Worm (Caenorhabditis elegans) whole organism, L4/young adult: Measurements from ENCODE around the gene slc-25A29.
A peak's percentile ranks its signal among the peaks of the same experiment; 100 is the strongest.

ENCODE experiments used
- W03F9.2 ChIP-seq: fragments of 150-350 bp; optimal IDR thresholded peaks from 2 replicates; lab custom pipeline; 2014; ENCODE audit warnings: missing biosample characterization, missing genetic modification characterization
- dao-5 ChIP-seq: sonication (generic microtip); optimal IDR thresholded peaks from 2 replicates; lab custom pipeline; 2016; ENCODE audit warnings: missing genotype, missing genetic modification characterization, moderate library complexity, missing compliant biosample characterization
- him-1 ChIP-seq: sonication (generic microtip); optimal IDR thresholded peaks from 2 replicates; lab custom pipeline; 2016; ENCODE audit warnings: missing genotype, missing genetic modification reagents, missing genetic modification characterization, missing compliant biosample characterization

The slc-25A29 gene

ce11 chrV:14684359-14685312, 26.7 kb upstream of the slc-25A29 start, which contains the start of gene hsp-90:
TSS of gene hsp-90 (plus strand) at chrV:14684918.
- TF ChIP-seq him-1 (no peak), W03F9.2 (no peak), dao-5 (tag; lab: Kevin White, UChicago) (no peak)

ce11 chrV:14683926-14684325, 26.0 kb upstream of the slc-25A29 start:
- TF ChIP-seq dao-5 (tag; lab: Kevin White, UChicago) (no peak), W03F9.2 (no peak), him-1 (no peak)

- TF ChIP-seq W03F9.2 (no peak), dao-5 (tag; lab: Kevin White, UChicago) (no peak), him-1 (no peak)
These were observed 25.3 kb upstream of the slc-25A29 start for ce11 chrV:14683291-14683690.

- TF ChIP-seq dao-5 (tag; lab: Kevin White, UChicago) = no peak
- no peak for TF ChIP-seq him-1
- TF ChIP-seq W03F9.2 = no peak
These were observed 24.9 kb upstream of the slc-25A29 start for ce11 chrV:14682870-14683269.

ce11 chrV:14680014-14680413, 22.0 kb upstream of the slc-25A29 start, which contains the start of gene C47E8.3:
TSS of gene C47E8.3 (plus strand) at chrV:14680314.
- no peak for TF ChIP-seq W03F9.2
- TF ChIP-seq dao-5 (tag; lab: Kevin White, UChicago) = no peak
- TF ChIP-seq him-1 = no peak

ce11 chrV:14678298-14678697, 20.3 kb upstream of the slc-25A29 start:
- TF ChIP-seq dao-5 (tag; lab: Kevin White, UChicago) = no peak
- no peak for TF ChIP-seq him-1
- no peak for TF ChIP-seq W03F9.2

- TF ChIP-seq W03F9.2 = no peak
- TF ChIP-seq him-1 = no peak
- no peak for TF ChIP-seq dao-5 (tag; lab: Kevin White, UChicago)
These were observed 7.8 kb upstream of the slc-25A29 start, which contains the start of gene C47E8.1 for ce11 chrV:14665728-14666127. TSS of gene C47E8.1 (plus strand) at chrV:14666028.

ce11 chrV:14663006-14663405, 5.0 kb upstream of the slc-25A29 start, which contains the start of gene C47E8.9:
TSS of gene C47E8.9 (plus strand) at chrV:14663306.
- TF ChIP-seq him-1 = no peak
- no peak for TF ChIP-seq dao-5 (tag; lab: Kevin White, UChicago)
- no peak for TF ChIP-seq W03F9.2

ce11 chrV:14660608-14661355, 2.8 kb upstream of the slc-25A29 start, which contains the start of gene srh-17:
TSS of gene srh-17 (plus strand) at chrV:14661305.
- TF ChIP-seq dao-5 (tag; lab: Kevin White, UChicago) (no peak), him-1 (no peak), W03F9.2 (no peak)

ce11 chrV:14659595-14659994, 1.6 kb upstream of the slc-25A29 start:
- TF ChIP-seq W03F9.2 (no peak), dao-5 (tag; lab: Kevin White, UChicago) (no peak), him-1 (no peak)

- no peak for TF ChIP-seq W03F9.2
- no peak for TF ChIP-seq dao-5 (tag; lab: Kevin White, UChicago)
- TF ChIP-seq him-1 = no peak
These were observed 1.0 kb downstream of the slc-25A29 start for ce11 chrV:14656970-14657369.

ce11 chrV:14655689-14656088, 2.3 kb downstream of the slc-25A29 start:
- TF ChIP-seq W03F9.2 (no peak), him-1 (no peak), dao-5 (tag; lab: Kevin White, UChicago) (no peak)

- no peak for TF ChIP-seq W03F9.2
- TF ChIP-seq dao-5 (tag; lab: Kevin White, UChicago) = no peak
- TF ChIP-seq him-1 = no peak
These were observed 7.3 kb downstream of the slc-25A29 start for ce11 chrV:14650631-14651030.

- TF ChIP-seq him-1 (peak; percentile 9), dao-5 (tag; lab: Kevin White, UChicago) (no peak), W03F9.2 (no peak)
These were observed 8.0 kb downstream of the slc-25A29 start for ce11 chrV:14649929-14650328.
